Worm (Caenorhabditis elegans): ENCODE measurements around the gene K09E9.7.

ce11 chrX:15640603-15641002 lies at the start of gene K09E9.7:
- no peak for TF ChIP-seq ama-1 (optimal IDR thresholded peaks at IDR 0.05)
- no peak for TF ChIP-seq scrt-1 (GFP tag; IDR thresholded peaks at IDR 0.05)
- TF ChIP-seq ceh-36 (tag; optimal IDR thresholded peaks at IDR 0.05) = no peak

Data from whole organism, early embryonic.